Worm (Caenorhabditis elegans): ENCODE results near the gene C03B1.14.

Gene C03B1.14

ce11 chrX:6334602-6335001 is 26.0 kb downstream of the C03B1.14 start (continued):
- TF ChIP-seq attf-3 (GFP tag; conservative IDR thresholded peaks at IDR 0.05) (no peak), let-607 (tag; optimal IDR thresholded peaks at IDR 0.05) (no peak), let-526 (GFP tag; IDR thresholded peaks at IDR 0.05) (no peak), efl-1 (GFP tag; optimal IDR thresholded peaks at IDR 0.05) (no peak), ztf-22 (GFP tag; optimal IDR thresholded peaks at IDR 0.05) (no peak), hmg-20 (GFP tag; IDR thresholded peaks at IDR 0.05) (no peak), F23B12.7 (tag; optimal IDR thresholded peaks at IDR 0.05; ENCODE audit: insufficient read depth) (no peak), lag-1 (GFP tag; IDR thresholded peaks at IDR 0.05) (no peak), athp-1 (tag; optimal IDR thresholded peaks at IDR 0.05) (no peak), pbrm-1 (GFP tag; IDR thresholded peaks at IDR 0.05) (no peak), ceh-79 (tag; optimal IDR thresholded peaks at IDR 0.05) (peak; percentile 16), lsy-27 (tag; optimal IDR thresholded peaks at IDR 0.05; ENCODE audit: borderline replicate concordance, insufficient read depth) (no peak), ceh-100 (GFP tag; IDR thresholded peaks at IDR 0.05) (no peak), egl-44 (GFP tag; IDR thresholded peaks at IDR 0.05) (no peak), lin-26 (GFP tag; IDR thresholded peaks at IDR 0.05) (0 out of 2 replicates have a peak, but pooled peaks have one; percentile 20), madf-8 (GFP tag; conservative IDR thresholded peaks at IDR 0.05) (no peak), nfya-1 (tag; optimal IDR thresholded peaks at IDR 0.05; ENCODE audit: borderline replicate concordance, insufficient read depth) (no peak), madf-10 (tag; optimal IDR thresholded peaks at IDR 0.05) (no peak), lsl-1 (GFP tag; optimal IDR thresholded peaks at IDR 0.05) (no peak), F57A8.1 (GFP tag; optimal IDR thresholded peaks at IDR 0.05) (no peak)

ce11 chrX:6333998-6334397 is 26.6 kb downstream of the C03B1.14 start, which contains the start of gene col-171:
Gene col-171 (plus strand): TSS chrX:6334298.
- TF ChIP-seq pha-4 (tag; optimal IDR thresholded peaks at IDR 0.05) (no peak), F33H1.4 (GFP tag; IDR thresholded peaks at IDR 0.05) (no peak), cebp-2 (GFP tag; IDR thresholded peaks at IDR 0.05) (no peak), nfya-2 (GFP tag; IDR thresholded peaks at IDR 0.05) (no peak), attf-6 (GFP tag; IDR thresholded peaks at IDR 0.05) (no peak), nhr-90 (tag; optimal IDR thresholded peaks at IDR 0.05) (no peak), hlh-12 (tag; optimal IDR thresholded peaks at IDR 0.05) (no peak), mel-28 (tag; optimal IDR thresholded peaks at IDR 0.05; ENCODE audit: borderline replicate concordance) (no peak), mcd-1 (GFP tag; IDR thresholded peaks at IDR 0.05) (no peak), egrh-3 (GFP tag; IDR thresholded peaks at IDR 0.05) (no peak), die-1 (tag; optimal IDR thresholded peaks at IDR 0.05) (no peak), dpl-1 (GFP tag; optimal IDR thresholded peaks at IDR 0.05) (no peak), lin-40 (tag; optimal IDR thresholded peaks at IDR 0.05) (no peak), C17E4.6 (GFP tag; IDR thresholded peaks at IDR 0.05) (no peak)

- no peak for TF ChIP-seq cebp-1 (GFP tag; IDR thresholded peaks at IDR 0.05)
- no peak for TF ChIP-seq cebp-1 (tag; optimal IDR thresholded peaks at IDR 0.05)
- no peak for TF ChIP-seq zfh-2 (GFP tag; conservative IDR thresholded peaks at IDR 0.05)
- TF ChIP-seq madf-3 (GFP tag; IDR thresholded peaks at IDR 0.05): no peak
- TF ChIP-seq madf-10 (tag; optimal IDR thresholded peaks at IDR 0.05): no peak
- no peak for TF ChIP-seq chd-7 (tag; optimal IDR thresholded peaks at IDR 0.05)
- TF ChIP-seq hlh-12 (tag; optimal IDR thresholded peaks at IDR 0.05): no peak
- TF ChIP-seq B0336.3 (GFP tag; IDR thresholded peaks at IDR 0.05): no peak
- TF ChIP-seq madf-8 (GFP tag; conservative IDR thresholded peaks at IDR 0.05): no peak
Measured at ce11 chrX:6331409-6331808, 29.1 kb downstream of the C03B1.14 start, which contains the start of gene col-170. Gene col-170 (plus strand): TSS chrX:6331709.
